Worm (Caenorhabditis elegans) whole organism, midembryonic: ENCODE results near the gene F44F4.15.

Source experiments
- flt-1 ChIP-seq: fragments of 200-800 bp; sonication (Bioruptor generic); IDR thresholded peaks from 2 replicates; pipeline ENCODE4 v1.3.6; 2022; ENCODE audit warnings: missing genetic modification characterization, missing compliant biosample characterization
- ref-1 ChIP-seq: fragments of 200-800 bp; sonication (Bioruptor generic); conservative IDR thresholded peaks from 2 replicates; pipeline ENCODE4 v1.3.6; 2022; ENCODE audit warnings: missing genetic modification reagents, missing genetic modification characterization, missing compliant biosample characterization

ce11 chrII:10925804-10926570 is 11.5 kb downstream of the F44F4.15 start, which contains the start of gene metr-1:
- TF ChIP-seq flt-1 (GFP tag; lab: Robert Waterston, UW) (no peak), ref-1 (GFP tag; lab: Robert Waterston, UW) (no peak)
